Fruit fly (Drosophila melanogaster) whole organism, prepupa: ENCODE data around the gene dnc.
A peak's percentile ranks its signal among the peaks of the same experiment; 100 is the strongest.

Experiments used
- Blimp-1 ChIP-seq: fragments of 200-800 bp; sonication (Bioruptor generic); optimal IDR thresholded peaks from 3 replicates; lab custom pipeline; 2017; ENCODE audit warnings: missing biosample characterization, missing genetic modification characterization, mild to moderate bottlenecking, moderate library complexity, missing genetic modification reagents
- CG10631 ChIP-seq: fragments of 200-800 bp; sonication (Bioruptor generic); optimal IDR thresholded peaks from 2 replicates; lab custom pipeline; 2016; ENCODE audit warnings: missing biosample characterization, missing genetic modification characterization
- CG10669 ChIP-seq: fragments of 200-800 bp; sonication (Bioruptor generic); optimal IDR thresholded peaks from 3 replicates; lab custom pipeline; 2018; ENCODE audit warnings: missing biosample characterization, mild to moderate bottlenecking, missing genetic modification characterization, moderate library complexity
- CG11294 ChIP-seq: fragments of 200-800 bp; sonication (Bioruptor generic); IDR thresholded peaks from 2 replicates; pipeline ENCODE4 v1.3.6; 2022; ENCODE audit warnings: missing biosample characterization, missing genetic modification characterization
- CG11762 ChIP-seq: fragments of 200-800 bp; sonication (Bioruptor generic); optimal IDR thresholded peaks from 3 replicates; lab custom pipeline; 2016; ENCODE audit warnings: missing biosample characterization, missing genetic modification characterization; ENCODE audit not compliant: insufficient read depth
- CG11902 ChIP-seq: fragments of 200-800 bp; sonication (Bioruptor generic); optimal IDR thresholded peaks from 3 replicates; lab custom pipeline; 2016; ENCODE audit warnings: missing biosample characterization, missing genetic modification characterization
- CG15336 ChIP-seq: fragments of 200-800 bp; sonication (Bioruptor generic); IDR thresholded peaks from 2 replicates; pipeline ENCODE4 v1.3.6; 2022; ENCODE audit warnings: missing biosample characterization, missing genetic modification characterization
- CG1621 ChIP-seq: fragments of 200-800 bp; sonication (Bioruptor generic); optimal IDR thresholded peaks from 3 replicates; lab custom pipeline; 2018; ENCODE audit warnings: missing biosample characterization, mild to moderate bottlenecking, missing genetic modification characterization
- CG16779 ChIP-seq: fragments of 200-800 bp; sonication (Bioruptor generic); optimal IDR thresholded peaks from 3 replicates; lab custom pipeline; 2017; ENCODE audit warnings: missing biosample characterization, mild to moderate bottlenecking, missing genetic modification characterization
- CG3032 ChIP-seq: fragments of 200-800 bp; optimal IDR thresholded peaks from 2 replicates; lab custom pipeline; 2019; ENCODE audit warnings: missing biosample characterization, mild to moderate bottlenecking, missing genetic modification characterization, moderate library complexity
- CG32006 ChIP-seq: fragments of 200-800 bp; sonication (Bioruptor generic); optimal IDR thresholded peaks from 3 replicates; lab custom pipeline; 2017; ENCODE audit warnings: missing biosample characterization, mild to moderate bottlenecking, missing genetic modification characterization
- CG34406 ChIP-seq: fragments of 200-800 bp; sonication (Bioruptor generic); optimal IDR thresholded peaks from 3 replicates; lab custom pipeline; 2016; ENCODE audit warnings: missing biosample characterization, missing genetic modification characterization
- CG3919 ChIP-seq: fragments of 200-800 bp; sonication (Bioruptor generic); optimal IDR thresholded peaks from 3 replicates; lab custom pipeline; 2016; ENCODE audit warnings: missing biosample characterization, missing genetic modification characterization
- CG4318 ChIP-seq: fragments of 200-800 bp; sonication (Bioruptor generic); optimal IDR thresholded peaks from 3 replicates; lab custom pipeline; 2017; ENCODE audit warnings: missing biosample characterization, mild to moderate bottlenecking, missing genetic modification characterization
- CG6163 ChIP-seq: fragments of 200-800 bp; sonication (Bioruptor generic); IDR thresholded peaks from 3 replicates; pipeline ENCODE4 v1.3.6; 2022; ENCODE audit warnings: missing biosample characterization, missing genetic modification characterization
- CG6792 ChIP-seq: fragments of 200-800 bp; sonication (Bioruptor generic); optimal IDR thresholded peaks from 3 replicates; lab custom pipeline; 2016; ENCODE audit warnings: missing biosample characterization, missing genetic modification characterization
- CG6808 ChIP-seq: fragments of 200-800 bp; sonication (Bioruptor generic); optimal IDR thresholded peaks from 3 replicates; lab custom pipeline; 2017; ENCODE audit warnings: missing biosample characterization, missing genetic modification characterization, mild to moderate bottlenecking, moderate library complexity, missing genetic modification reagents
- CG6854 ChIP-seq: fragments of 200-800 bp; sonication (Bioruptor generic); optimal IDR thresholded peaks from 2 replicates; lab custom pipeline; 2017; ENCODE audit warnings: missing biosample characterization, mild to moderate bottlenecking, missing genetic modification characterization
- CG7368 ChIP-seq: fragments of 200-800 bp; sonication (Bioruptor generic); optimal IDR thresholded peaks from 3 replicates; lab custom pipeline; 2016; ENCODE audit warnings: missing biosample characterization, missing genetic modification characterization
- CG8119 ChIP-seq: fragments of 200-800 bp; sonication (Bioruptor generic); IDR thresholded peaks from 3 replicates; pipeline ENCODE4 v1.3.6; 2022; ENCODE audit warnings: missing biosample characterization, missing genetic modification characterization
- CG9139 ChIP-seq: fragments of 200-800 bp; sonication (Bioruptor generic); optimal IDR thresholded peaks from 3 replicates; lab custom pipeline; 2017; ENCODE audit warnings: missing biosample characterization, mild to moderate bottlenecking, missing genetic modification characterization
- Eip78C ChIP-seq: fragments of 200-800 bp; sonication (Bioruptor generic); peaks from one replicate; lab custom pipeline; 2016; ENCODE audit warnings: missing biosample characterization, missing genetic modification characterization
- Eip93F ChIP-seq: fragments of 200-800 bp; sonication (Bioruptor generic); optimal IDR thresholded peaks from 2 replicates; lab custom pipeline; 2016; ENCODE audit warnings: missing biosample characterization, mild to moderate bottlenecking, missing genetic modification characterization
- Ets96B ChIP-seq: fragments of 200-800 bp; optimal IDR thresholded peaks from 2 replicates; lab custom pipeline; 2019; ENCODE audit warnings: missing biosample characterization, mild to moderate bottlenecking, missing genetic modification characterization, moderate library complexity
- Gug ChIP-seq: fragments of 200-800 bp; sonication (Bioruptor generic); IDR thresholded peaks from 2 replicates; pipeline ENCODE4 v1.3.6; 2022; ENCODE audit warnings: missing biosample characterization, missing genetic modification characterization
- Hr39 ChIP-seq: fragments of 200-800 bp; sonication (Bioruptor generic); optimal IDR thresholded peaks from 2 replicates; lab custom pipeline; 2016; ENCODE audit warnings: missing biosample characterization, missing genetic modification characterization
- Hr4 ChIP-seq: fragments of 200-800 bp; sonication (Bioruptor generic); optimal IDR thresholded peaks from 3 replicates; lab custom pipeline; 2016; ENCODE audit warnings: missing biosample characterization, missing genetic modification characterization
- Lpt ChIP-seq: fragments of 200-800 bp; sonication (Bioruptor generic); optimal IDR thresholded peaks from 3 replicates; lab custom pipeline; 2016; ENCODE audit warnings: missing biosample characterization, missing genetic modification characterization
- Met ChIP-seq: fragments of 200-800 bp; sonication (Bioruptor generic); optimal IDR thresholded peaks from 3 replicates; lab custom pipeline; 2016; ENCODE audit warnings: missing biosample characterization, missing genetic modification characterization
- OdsH ChIP-seq: fragments of 200-800 bp; sonication (Bioruptor generic); optimal IDR thresholded peaks from 3 replicates; lab custom pipeline; 2016; ENCODE audit warnings: missing biosample characterization, missing genetic modification characterization
- Sox102F ChIP-seq: fragments of 200-800 bp; sonication (Bioruptor generic); optimal IDR thresholded peaks from 2 replicates; lab custom pipeline; 2016; ENCODE audit warnings: missing biosample characterization, mild to moderate bottlenecking, missing genetic modification characterization
- Sox14 ChIP-seq: fragments of 200-800 bp; sonication (Bioruptor generic); optimal IDR thresholded peaks from 3 replicates; lab custom pipeline; 2016; ENCODE audit warnings: missing biosample characterization, missing genetic modification characterization
- Sox15 ChIP-seq: fragments of 200-800 bp; sonication (Bioruptor generic); optimal IDR thresholded peaks from 3 replicates; lab custom pipeline; 2016; ENCODE audit warnings: missing biosample characterization, missing genetic modification characterization
- achi ChIP-seq: fragments of 200-800 bp; sonication (Bioruptor generic); optimal IDR thresholded peaks from 3 replicates; lab custom pipeline; 2016; ENCODE audit warnings: missing biosample characterization, missing genetic modification characterization
- acj6 ChIP-seq: fragments of 200-800 bp; sonication (Bioruptor generic); optimal IDR thresholded peaks from 3 replicates; lab custom pipeline; 2016; ENCODE audit warnings: missing biosample characterization, missing genetic modification characterization
- eg ChIP-seq: fragments of 200-800 bp; sonication (Bioruptor generic); IDR thresholded peaks from 3 replicates; pipeline ENCODE4 v1.3.6; 2022; ENCODE audit warnings: missing biosample characterization, missing genetic modification characterization
- esn ChIP-seq: fragments of 200-800 bp; sonication (Bioruptor generic); optimal IDR thresholded peaks from 2 replicates; lab custom pipeline; 2016; ENCODE audit warnings: missing biosample characterization, mild to moderate bottlenecking, missing genetic modification characterization, moderate library complexity
- fd59A ChIP-seq: fragments of 200-800 bp; sonication (Bioruptor generic); optimal IDR thresholded peaks from 2 replicates; lab custom pipeline; 2017; ENCODE audit warnings: missing biosample characterization, mild to moderate bottlenecking, missing genetic modification characterization, missing genetic modification reagents
- fkh ChIP-seq: fragments of 200-800 bp; sonication (Bioruptor generic); optimal IDR thresholded peaks from 3 replicates; lab custom pipeline; 2017; ENCODE audit warnings: missing biosample characterization, mild to moderate bottlenecking, missing genetic modification characterization, moderate library complexity
- lz ChIP-seq: fragments of 200-800 bp; sonication (Bioruptor generic); optimal IDR thresholded peaks from 3 replicates; lab custom pipeline; 2016; ENCODE audit warnings: missing biosample characterization, missing genetic modification characterization
- pdm3 ChIP-seq: fragments of 200-800 bp; sonication (Bioruptor generic); optimal IDR thresholded peaks from 3 replicates; lab custom pipeline; 2016; ENCODE audit warnings: missing biosample characterization, missing genetic modification characterization
- spab ChIP-seq: fragments of 200-800 bp; sonication (Bioruptor generic); optimal IDR thresholded peaks from 2 replicates; lab custom pipeline; 2017; ENCODE audit warnings: missing biosample characterization, mild to moderate bottlenecking, missing genetic modification characterization, missing genetic modification reagents
- svp ChIP-seq: fragments of 200-800 bp; sonication (Bioruptor generic); peaks from one replicate; lab custom pipeline; 2016; ENCODE audit warnings: missing biosample characterization, missing genetic modification characterization
- vri ChIP-seq: fragments of 200-800 bp; sonication (Bioruptor generic); optimal IDR thresholded peaks from 3 replicates; lab custom pipeline; 2016; ENCODE audit warnings: missing biosample characterization, mild to moderate bottlenecking, missing genetic modification characterization

Gene dnc

dm6 chrX:3310827-3311226 is 134.6 kb downstream of the dnc start (continued):
- peak; percentile 68 for TF ChIP-seq achi
- peak; percentile 60 for TF ChIP-seq Hr39 (GFP tag; lab: Kevin White, UChicago)
- TF ChIP-seq esn (GFP tag; lab: Kevin White, UChicago), result no peak
- TF ChIP-seq CG10631, result peak; percentile 71
- TF ChIP-seq eg (GFP tag; lab: Robert Waterston, UW), result peak; percentile 87
- TF ChIP-seq CG16779 (tag; lab: Kevin White, UChicago), result peak; percentile 53
- TF ChIP-seq Sox14 (GFP tag; lab: Kevin White, UChicago), result peak; percentile 72
- TF ChIP-seq CG10669 (GFP tag; lab: Kevin White, UChicago), result peak; percentile 74
- peak; percentile 64 for TF ChIP-seq Sox102F (GFP tag; lab: Kevin White, UChicago)
- peak; percentile 49 for TF ChIP-seq CG34406 (GFP tag; lab: Kevin White, UChicago)
- peak; percentile 65 for TF ChIP-seq CG1621 (tag; lab: Kevin White, UChicago)
- no peak for TF ChIP-seq CG6854 (GFP tag; lab: Kevin White, UChicago)

- TF ChIP-seq Sox15, result no peak
- TF ChIP-seq CG4318 (GFP tag; lab: Kevin White, UChicago), result no peak
- TF ChIP-seq CG11294, result no peak
- TF ChIP-seq CG6854 (GFP tag; lab: Kevin White, UChicago), result no peak
- TF ChIP-seq Sox102F (GFP tag; lab: Kevin White, UChicago), result no peak
- no peak for TF ChIP-seq Hr4 (GFP tag; lab: Kevin White, UChicago)
- TF ChIP-seq CG3919, result no peak
- TF ChIP-seq OdsH, result no peak
Observed at dm6 chrX:3311312-3311711, 135.1 kb downstream of the dnc start.

- no peak for TF ChIP-seq svp (GFP tag; lab: Kevin White, UChicago)
- no peak for TF ChIP-seq CG10669 (GFP tag; lab: Kevin White, UChicago)
- TF ChIP-seq Lpt (GFP tag; lab: Kevin White, UChicago), result no peak
- TF ChIP-seq Blimp-1 (GFP tag; lab: Kevin White, UChicago), result no peak
- TF ChIP-seq CG4318 (GFP tag; lab: Kevin White, UChicago), result no peak
- TF ChIP-seq Gug, result no peak
- TF ChIP-seq CG6163 (GFP tag; lab: Robert Waterston, UW), result no peak
- TF ChIP-seq CG11762, result no peak
- no peak for TF ChIP-seq CG32006 (GFP tag; lab: Kevin White, UChicago)
- TF ChIP-seq Eip93F (GFP tag; lab: Kevin White, UChicago), result no peak
- no peak for TF ChIP-seq CG6792
- TF ChIP-seq acj6 (GFP tag; lab: Kevin White, UChicago), result no peak
Observed at dm6 chrX:3316302-3316701, 140.1 kb downstream of the dnc start, which contains the start of gene CG10793. TSS of gene CG10793 (minus strand) at chrX:3316402.

- TF ChIP-seq CG9139 (GFP tag; lab: Kevin White, UChicago) (peak; percentile 45), esn (GFP tag; lab: Kevin White, UChicago) (no peak), eg (GFP tag; lab: Robert Waterston, UW) (peak; percentile 94), CG6808 (peak; percentile 55), fkh (GFP tag; lab: Kevin White, UChicago) (peak; percentile 14), CG11902 (peak; percentile 6), CG3919 (peak; percentile 76), Eip78C (GFP tag; lab: Kevin White, UChicago) (peak; percentile 89), spab (GFP tag; lab: Kevin White, UChicago) (peak; percentile 48), svp (GFP tag; lab: Kevin White, UChicago) (peak; percentile 84), Ets96B (peak; percentile 44), Hr39 (GFP tag; lab: Kevin White, UChicago) (peak; percentile 65), CG32006 (GFP tag; lab: Kevin White, UChicago) (peak; percentile 83), Met (GFP tag; lab: Kevin White, UChicago) (peak; percentile 69), pdm3 (GFP tag; lab: Kevin White, UChicago) (peak; percentile 75), vri (GFP tag; lab: Kevin White, UChicago) (peak; percentile 26), CG6792 (peak; percentile 61), Gug (peak; percentile 84), Hr4 (GFP tag; lab: Kevin White, UChicago) (peak; percentile 84), OdsH (peak; percentile 79), CG3032 (tag; lab: Kevin White, UChicago) (peak; percentile 43), CG7368 (peak; percentile 72), CG6163 (GFP tag; lab: Robert Waterston, UW) (peak; percentile 92), lz (peak; percentile 57), fd59A (GFP tag; lab: Kevin White, UChicago) (peak; percentile 24), CG8119 (GFP tag; lab: Robert Waterston, UW) (peak; percentile 87), CG1621 (tag; lab: Kevin White, UChicago) (peak; percentile 55), CG11294 (peak; percentile 86), CG10631 (peak; percentile 58), CG15336 (GFP tag; lab: Robert Waterston, UW) (peak; percentile 93)
Observed at dm6 chrX:3328980-3329379, 152.7 kb downstream of the dnc start.
